Fruit fly (Drosophila melanogaster) whole organism, embryonic: Measurements from ENCODE around the gene CG43355.

Source experiments
- Bdp1 ChIP-seq: fragments of 200-800 bp; sonication (Bioruptor generic); optimal IDR thresholded peaks from 3 replicates; lab custom pipeline; 2016; ENCODE audit warnings: missing biosample characterization, missing genetic modification characterization
- CG10431 ChIP-seq: fragments of 200-800 bp; sonication (Bioruptor generic); optimal IDR thresholded peaks from 3 replicates; lab custom pipeline; 2018; ENCODE audit warnings: missing biosample characterization, mild to moderate bottlenecking, missing genetic modification characterization
- CG11093 ChIP-seq: fragments of 200-800 bp; sonication (Bioruptor generic); IDR thresholded peaks from 3 replicates; pipeline ENCODE4 v1.3.6; 2022; ENCODE audit warnings: missing biosample characterization, missing genetic modification characterization
- CG11504 ChIP-seq: fragments of 200-800 bp; sonication (Bioruptor generic); optimal IDR thresholded peaks from 3 replicates; lab custom pipeline; 2019; ENCODE audit warnings: missing biosample characterization, mild to moderate bottlenecking, missing genetic modification characterization, moderate library complexity
- CG12236 ChIP-seq: fragments of 200-800 bp; sonication (Bioruptor generic); optimal IDR thresholded peaks from 2 replicates; lab custom pipeline; 2016; ENCODE audit warnings: missing biosample characterization, missing genetic modification characterization
- CG13775 ChIP-seq: fragments of 200-800 bp; sonication (Bioruptor generic); optimal IDR thresholded peaks from 3 replicates; lab custom pipeline; 2017; ENCODE audit warnings: missing biosample characterization, mild to moderate bottlenecking, missing genetic modification characterization
- CG17359 ChIP-seq: fragments of 200-800 bp; sonication (Bioruptor generic); optimal IDR thresholded peaks from 3 replicates; lab custom pipeline; 2018; ENCODE audit warnings: missing biosample characterization, mild to moderate bottlenecking, missing genetic modification characterization, moderate library complexity
- CG17385 ChIP-seq: fragments of 200-800 bp; sonication (Bioruptor generic); optimal IDR thresholded peaks from 3 replicates; lab custom pipeline; 2018; ENCODE audit warnings: missing biosample characterization, mild to moderate bottlenecking, missing genetic modification characterization
- CG17829 ChIP-seq: fragments of 200-800 bp; optimal IDR thresholded peaks from 2 replicates; lab custom pipeline; 2019; ENCODE audit warnings: missing biosample characterization, mild to moderate bottlenecking, missing genetic modification characterization, moderate library complexity
- CG1832 ChIP-seq: fragments of 200-800 bp; sonication (Bioruptor generic); optimal IDR thresholded peaks from 2 replicates; lab custom pipeline; 2017; ENCODE audit warnings: missing biosample characterization, mild to moderate bottlenecking, missing genetic modification characterization, inconsistent platforms
- CG32767 ChIP-seq: fragments of 200-800 bp; sonication (Bioruptor generic); IDR thresholded peaks from 2 replicates; pipeline ENCODE4 v1.3.6; 2022; ENCODE audit warnings: missing biosample characterization, missing genetic modification characterization
- CG33557 ChIP-seq: fragments of 200-800 bp; sonication (Bioruptor generic); optimal IDR thresholded peaks from 2 replicates; lab custom pipeline; 2019; ENCODE audit warnings: missing biosample characterization, mild to moderate bottlenecking, missing genetic modification characterization, moderate library complexity
- CG34224 ChIP-seq: fragments of 200-800 bp; sonication (Bioruptor generic); IDR thresholded peaks from 3 replicates; pipeline ENCODE4 v1.3.6; 2022; ENCODE audit warnings: missing biosample characterization, missing genetic modification characterization; ENCODE audit not compliant: partially characterized antibody
- CG34422 ChIP-seq: fragments of 200-800 bp; sonication (Bioruptor generic); IDR thresholded peaks from 3 replicates; pipeline ENCODE4 v1.3.6; 2022; ENCODE audit warnings: missing biosample characterization, missing genetic modification characterization
- CG6254 ChIP-seq: fragments of 200-800 bp; sonication (Bioruptor generic); optimal IDR thresholded peaks from 3 replicates; lab custom pipeline; 2017; ENCODE audit warnings: mild to moderate bottlenecking, missing biosample characterization, missing genetic modification reagents, missing genetic modification characterization
- CG6272 ChIP-seq: fragments of 200-800 bp; sonication (Bioruptor generic); IDR thresholded peaks from 2 replicates; pipeline ENCODE4 v1.3.6; 2022; ENCODE audit warnings: missing biosample characterization, missing genetic modification characterization
- CG7963 ChIP-seq: fragments of 200-800 bp; sonication (Bioruptor generic); IDR thresholded peaks from 3 replicates; pipeline ENCODE4 v1.3.6; 2022; ENCODE audit warnings: missing biosample characterization, missing genetic modification characterization; ENCODE audit not compliant: partially characterized antibody
- CG8924 ChIP-seq: fragments of 200-800 bp; optimal IDR thresholded peaks from 3 replicates; lab custom pipeline; 2019; ENCODE audit warnings: missing biosample characterization, mild to moderate bottlenecking, missing genetic modification characterization, moderate library complexity
- CTCF ChIP-seq: fragments of 200-800 bp; sonication (Bioruptor generic); optimal IDR thresholded peaks from 2 replicates; lab custom pipeline; 2017; ENCODE audit warnings: missing biosample characterization, mild to moderate bottlenecking, missing genetic modification characterization, moderate library complexity
- CoRest ChIP-seq: fragments of 200-800 bp; sonication (Bioruptor generic); optimal IDR thresholded peaks from 3 replicates; lab custom pipeline; 2018; ENCODE audit warnings: missing biosample characterization, mild to moderate bottlenecking, missing genetic modification characterization, moderate library complexity
- Dad ChIP-seq: fragments of 200-800 bp; sonication (Bioruptor generic); optimal IDR thresholded peaks from 3 replicates; lab custom pipeline; 2016; ENCODE audit warnings: missing biosample characterization, missing genetic modification characterization
- Doc2 ChIP-seq: fragments of 200-800 bp; sonication (Bioruptor generic); IDR thresholded peaks from 2 replicates; pipeline ENCODE4 v1.3.6; 2022; ENCODE audit warnings: missing biosample characterization, missing genetic modification characterization
- Doc3 ChIP-seq: fragments of 200-800 bp; sonication (Bioruptor generic); IDR thresholded peaks from 3 replicates; pipeline ENCODE4 v1.3.6; 2022; ENCODE audit warnings: missing biosample characterization, missing genetic modification characterization; ENCODE audit not compliant: partially characterized antibody
- Mes4 ChIP-seq: fragments of 200-800 bp; sonication (Bioruptor generic); optimal IDR thresholded peaks from 2 replicates; lab custom pipeline; 2016; ENCODE audit warnings: missing biosample characterization, missing genetic modification characterization
- PHDP ChIP-seq: fragments of 200-800 bp; sonication (Bioruptor generic); optimal IDR thresholded peaks from 3 replicates; lab custom pipeline; 2018; ENCODE audit warnings: missing biosample characterization, mild to moderate bottlenecking, missing genetic modification characterization, moderate library complexity
- Sry-δ ChIP-seq: fragments of 200-800 bp; sonication (Bioruptor generic); optimal IDR thresholded peaks from 2 replicates; lab custom pipeline; 2016; ENCODE audit warnings: missing biosample characterization, missing genetic modification characterization
- Ssrp ChIP-seq: fragments of 200-800 bp; sonication (Bioruptor generic); optimal IDR thresholded peaks from 2 replicates; lab custom pipeline; 2018; ENCODE audit warnings: missing biosample characterization, mild to moderate bottlenecking, missing genetic modification characterization, moderate library complexity
- YL-1 ChIP-seq: fragments of 200-800 bp; sonication (Bioruptor generic); optimal IDR thresholded peaks from 3 replicates; lab custom pipeline; 2017; ENCODE audit warnings: missing biosample characterization, mild to moderate bottlenecking, missing genetic modification characterization
- bowl ChIP-seq: fragments of 200-800 bp; sonication (Bioruptor generic); IDR thresholded peaks from 2 replicates; pipeline ENCODE4 v1.3.6; 2022; ENCODE audit warnings: missing biosample characterization, missing genetic modification characterization
- chinmo ChIP-seq: fragments of 200-800 bp; sonication (Bioruptor generic); IDR thresholded peaks from 4 replicates; pipeline ENCODE4 v1.3.6; 2022; ENCODE audit warnings: missing biosample characterization, missing genetic modification characterization; ENCODE audit not compliant: partially characterized antibody
- dimm ChIP-seq: fragments of 200-800 bp; sonication (Bioruptor generic); IDR thresholded peaks from 2 replicates; pipeline ENCODE4 v1.3.6; 2022; ENCODE audit warnings: missing biosample characterization, missing genetic modification characterization
- disco-r ChIP-seq: fragments of 200-800 bp; sonication (Bioruptor generic); optimal IDR thresholded peaks from 2 replicates; lab custom pipeline; 2016; ENCODE audit warnings: missing biosample characterization, missing genetic modification characterization
- eve ChIP-seq, 2 experiments: fragments of >200 bp; optimal IDR thresholded peaks; 2 replicates each; lab custom pipeline; 2017; ENCODE audit warnings: missing biosample characterization in 2 of 2, missing genetic modification characterization in 2 of 2
- gfzf ChIP-seq: fragments of 200-800 bp; sonication (Bioruptor generic); optimal IDR thresholded peaks from 2 replicates; lab custom pipeline; 2016; ENCODE audit warnings: missing biosample characterization, mild to moderate bottlenecking, missing genetic modification characterization, moderate library complexity
- hbn ChIP-seq: fragments of 200-800 bp; sonication (Bioruptor generic); IDR thresholded peaks from 2 replicates; pipeline ENCODE4 v1.3.6; 2022; ENCODE audit warnings: missing biosample characterization, missing genetic modification characterization; ENCODE audit not compliant: partially characterized antibody
- kni ChIP-seq: fragments of 200-800 bp; sonication (Bioruptor generic); optimal IDR thresholded peaks from 3 replicates; lab custom pipeline; 2017; ENCODE audit warnings: mild to moderate bottlenecking, missing biosample characterization, missing genetic modification reagents, missing genetic modification characterization
- knrl ChIP-seq: fragments of 200-800 bp; sonication (Bioruptor generic); IDR thresholded peaks from 3 replicates; pipeline ENCODE4 v1.3.6; 2022; ENCODE audit warnings: missing biosample characterization, missing genetic modification characterization; ENCODE audit not compliant: partially characterized antibody
- luna ChIP-seq: fragments of 200-800 bp; sonication (Bioruptor generic); optimal IDR thresholded peaks from 2 replicates; lab custom pipeline; 2016; ENCODE audit warnings: missing biosample characterization, missing genetic modification characterization
- pita ChIP-seq: fragments of 200-800 bp; sonication (Bioruptor generic); optimal IDR thresholded peaks from 2 replicates; lab custom pipeline; 2017; ENCODE audit warnings: missing biosample characterization, mild to moderate bottlenecking, missing genetic modification characterization
- pum ChIP-seq: fragments of 200-800 bp; sonication (Bioruptor generic); optimal IDR thresholded peaks from 2 replicates; lab custom pipeline; 2016; ENCODE audit warnings: missing biosample characterization, missing genetic modification characterization
- pzg ChIP-seq: fragments of 200-800 bp; sonication (Bioruptor generic); optimal IDR thresholded peaks from 3 replicates; lab custom pipeline; 2018; ENCODE audit warnings: missing biosample characterization, mild to moderate bottlenecking, missing genetic modification characterization, moderate library complexity
- sc ChIP-seq, 3 experiments: fragments of >200 bp in 2 of 3; fragments of 200-800 bp in 1 of 3; sonication (Bioruptor generic) in 1 of 3; optimal IDR thresholded peaks; 2 replicates in 2 of 3; 3 replicates in 1 of 3; lab custom pipeline; 2017; ENCODE audit warnings: mild to moderate bottlenecking in 1 of 3, missing biosample characterization in 1 of 3, missing genetic modification characterization in 1 of 3, missing genetic modification reagents in 1 of 3
- sim ChIP-seq: fragments of 200-800 bp; sonication (Bioruptor generic); IDR thresholded peaks from 2 replicates; pipeline ENCODE4 v1.3.6; 2022; ENCODE audit warnings: missing biosample characterization, missing genetic modification characterization
- sisA ChIP-seq: fragments of 200-800 bp; sonication (Bioruptor generic); IDR thresholded peaks from 2 replicates; pipeline ENCODE4 v1.3.6; 2022; ENCODE audit warnings: missing biosample characterization, missing genetic modification characterization
- sqz ChIP-seq: fragments of 200-800 bp; sonication (Bioruptor generic); optimal IDR thresholded peaks from 3 replicates; lab custom pipeline; 2018; ENCODE audit warnings: missing biosample characterization, mild to moderate bottlenecking, missing genetic modification characterization
- stwl ChIP-seq: fragments of 200-800 bp; sonication (Bioruptor generic); optimal IDR thresholded peaks from 3 replicates; lab custom pipeline; 2018; ENCODE audit warnings: missing biosample characterization, mild to moderate bottlenecking, missing genetic modification characterization, moderate library complexity
- sug ChIP-seq: fragments of 200-800 bp; optimal IDR thresholded peaks from 2 replicates; lab custom pipeline; 2019; ENCODE audit warnings: missing biosample characterization, mild to moderate bottlenecking, missing genetic modification characterization, moderate library complexity
- tll ChIP-seq, 2 experiments: fragments of 200-800 bp in 1 of 2; fragments of >200 bp in 1 of 2; sonication (Bioruptor generic) in 1 of 2; optimal IDR thresholded peaks; 2 replicates each; lab custom pipeline; 2017 to 2019; ENCODE audit warnings: missing biosample characterization in 2 of 2, missing genetic modification characterization in 2 of 2, mild to moderate bottlenecking in 1 of 2, moderate library complexity in 1 of 2
- trem ChIP-seq: fragments of 200-800 bp; optimal IDR thresholded peaks from 3 replicates; lab custom pipeline; 2019; ENCODE audit warnings: missing biosample characterization, mild to moderate bottlenecking, missing genetic modification characterization, moderate library complexity
- wdn ChIP-seq: fragments of 200-800 bp; sonication (Bioruptor generic); IDR thresholded peaks from 2 replicates; pipeline ENCODE4 v1.3.6; 2022; ENCODE audit warnings: missing biosample characterization, missing genetic modification characterization
- z ChIP-seq: fragments of 200-800 bp; sonication (Bioruptor generic); IDR thresholded peaks from 3 replicates; pipeline ENCODE4 v1.3.6; 2022; ENCODE audit warnings: missing biosample characterization, missing genetic modification characterization

CG43355 gene

dm6 chr2L:11447641-11448040 is 36.9 kb upstream of the CG43355 start (continued):
- TF ChIP-seq CG17359 (tag; lab: Kevin White, UChicago) (no peak), CG17829 (tag; lab: Kevin White, UChicago) (peak; percentile 8), pzg (GFP tag; lab: Kevin White, UChicago) (no peak), CG10431 (GFP tag; lab: Kevin White, UChicago) (no peak), luna (GFP tag; lab: Kevin White, UChicago) (no peak), CG13775 (GFP tag; lab: Kevin White, UChicago) (no peak), CG6272 (GFP tag; lab: Robert Waterston, UW) (no peak), Dad (no peak), CG33557 (no peak), YL-1 (GFP tag; lab: Kevin White, UChicago) (no peak), sug (no peak), CG11504 (tag; lab: Kevin White, UChicago) (no peak), sc (optimal IDR thresholded peaks at IDR 0.05; lab: Kevin White, UChicago) (no peak), sc (GFP tag; optimal IDR thresholded peaks at IDR 0.05; lab: Kevin White, UChicago) (no peak), knrl (no peak), Sry-δ (GFP tag; lab: Kevin White, UChicago) (no peak), stwl (no peak), pita (no peak), CG34224 (GFP tag; lab: Robert Waterston, UW) (no peak), CG34422 (no peak), hbn (GFP tag; lab: Robert Waterston, UW) (no peak), eve (GFP tag; optimal IDR thresholded peaks at IDR 0.05; lab: Kevin White, UChicago) (no peak), PHDP (tag; lab: Kevin White, UChicago) (no peak), z (GFP tag; lab: Robert Waterston, UW) (0 out of 3 replicates have a peak, but pooled peaks have one; percentile 48), CG7963 (no peak), bowl (no peak; the same call in 1 of the 2 replicates), CG32767 (GFP tag; lab: Robert Waterston, UW) (no peak), Doc2 (no peak), kni (GFP tag; lab: Kevin White, UChicago) (peak; percentile 88), Doc3 (GFP tag; lab: Robert Waterston, UW) (no peak), tll (GFP tag; optimal IDR thresholded peaks at IDR 0.05; lab: Kevin White, UChicago) (peak in 1 of 2 experiments; percentile 61), CG17385 (GFP tag; lab: Kevin White, UChicago) (peak; percentile 47), CG6254 (GFP tag; lab: Kevin White, UChicago) (no peak), dimm (GFP tag; lab: Robert Waterston, UW) (no peak), CoRest (tag; lab: Kevin White, UChicago) (peak; percentile 72), sisA (no peak), chinmo (GFP tag; lab: Robert Waterston, UW) (peak; percentile 81; the same call in 3 of the 4 replicates), CG8924 (tag; lab: Kevin White, UChicago) (peak; percentile 15), CG1832 (GFP tag; lab: Kevin White, UChicago) (peak; percentile 96), trem (tag; lab: Kevin White, UChicago) (no peak), sqz (peak; percentile 70), disco-r (no peak), Mes4 (GFP tag; lab: Kevin White, UChicago) (no peak), CG11093 (no peak), Bdp1 (no peak), sim (no peak), Ssrp (tag; lab: Kevin White, UChicago) (no peak), gfzf (GFP tag; lab: Kevin White, UChicago) (no peak), wdn (GFP tag; lab: Robert Waterston, UW) (no peak), pum (GFP tag; lab: Kevin White, UChicago) (no peak), CTCF (GFP tag; lab: Kevin White, UChicago) (peak; percentile 25), CG12236 (GFP tag; lab: Kevin White, UChicago) (no peak)
